Worm (Caenorhabditis elegans): Measurements from ENCODE around the gene mig-2.

The mig-2 gene

ce11 chrX:11515381-11515780, 33.0 kb upstream of the mig-2 start (continued):
- TF ChIP-seq dve-1 (tag; optimal IDR thresholded peaks at IDR 0.05; ENCODE audit: insufficient read depth) (peak; percentile 87), mep-1 (tag; optimal IDR thresholded peaks at IDR 0.05) (peak; percentile 39), mes-2 (tag; optimal IDR thresholded peaks at IDR 0.05; ENCODE audit: poor library complexity, severe bottlenecking) (no peak), cey-2 (tag; optimal IDR thresholded peaks at IDR 0.05; ENCODE audit: borderline replicate concordance, insufficient read depth) (no peak), nhr-42 (GFP tag; IDR thresholded peaks at IDR 0.05) (no peak), ceh-28 (tag; optimal IDR thresholded peaks at IDR 0.05) (no peak), lin-38 (GFP tag; IDR thresholded peaks at IDR 0.05) (0 out of 2 replicates have a peak, but pooled peaks have one; percentile 22), lin-1 (GFP tag; IDR thresholded peaks at IDR 0.05) (peak; percentile 68; the same call in 1 of the 2 replicates), mxl-2 (GFP tag; conservative IDR thresholded peaks at IDR 0.05) (no peak), lsy-2 (tag; optimal IDR thresholded peaks at IDR 0.05) (peak in 1 of 2 experiments; percentile 30), nhr-102 (tag; optimal IDR thresholded peaks at IDR 0.05) (peak; percentile 74), ZK337.2 (GFP tag; IDR thresholded peaks at IDR 0.05) (no peak), nhr-48 (tag; optimal IDR thresholded peaks at IDR 0.05) (peak; percentile 54), pqm-1 (tag; optimal IDR thresholded peaks at IDR 0.05) (peak; percentile 94), jun-1 (tag; optimal IDR thresholded peaks at IDR 0.05) (peak; percentile 29), hlh-11 (tag; optimal IDR thresholded peaks at IDR 0.05) (peak; percentile 92), madf-9 (GFP tag; conservative IDR thresholded peaks at IDR 0.05) (0 out of 2 replicates have a peak, but pooled peaks have one; percentile 15), sdz-12 (GFP tag; optimal IDR thresholded peaks at IDR 0.05) (no peak), daf-16 (GFP tag; optimal IDR thresholded peaks at IDR 0.05) (no peak), daf-16 (tag; optimal IDR thresholded peaks at IDR 0.05) (peak; percentile 95)

DNA sequence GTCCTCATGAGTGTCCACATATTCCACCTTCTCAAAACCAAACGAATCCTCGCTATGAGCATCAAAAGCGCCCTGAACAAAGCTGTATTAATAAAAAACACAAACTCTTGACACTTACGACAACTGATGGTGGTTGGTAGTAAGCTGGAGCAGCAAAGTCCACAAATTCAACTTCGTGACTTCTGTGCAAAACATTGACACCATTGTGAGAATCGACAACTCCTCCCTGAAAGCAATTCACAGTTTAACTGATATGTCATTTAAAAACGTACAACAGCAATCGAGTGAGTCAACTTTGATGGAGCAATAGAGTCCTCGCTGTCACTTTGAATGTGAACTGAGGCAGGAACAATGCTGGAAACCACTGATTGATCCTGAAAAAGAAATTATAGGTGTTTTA, 31.0 kb upstream of the mig-2 start:
- peak in 1 of 2 experiments; percentile 90 for TF ChIP-seq unc-62 (GFP tag; optimal IDR thresholded peaks at IDR 0.05 in 1 of 2)
- no peak for TF ChIP-seq unc-62 (tag; optimal IDR thresholded peaks at IDR 0.05)
- TF ChIP-seq ceh-44 (GFP tag; IDR thresholded peaks at IDR 0.05) = no peak

ce11 chrX:11518415-11518814, 30.0 kb upstream of the mig-2 start:
- TF ChIP-seq pqm-1 (tag; optimal IDR thresholded peaks at IDR 0.05) = peak; percentile 42
- TF ChIP-seq nhr-77 (tag; optimal IDR thresholded peaks at IDR 0.05) = peak; percentile 45
- peak; percentile 15 for TF ChIP-seq dve-1 (tag; optimal IDR thresholded peaks at IDR 0.05; ENCODE audit: insufficient read depth)
- TF ChIP-seq daf-16 (GFP tag; optimal IDR thresholded peaks at IDR 0.05) = no peak
- peak; percentile 40 for TF ChIP-seq daf-16 (tag; optimal IDR thresholded peaks at IDR 0.05)
- TF ChIP-seq hif-1 (tag; optimal IDR thresholded peaks at IDR 0.05) = no peak
- TF ChIP-seq hlh-30 (tag; optimal IDR thresholded peaks at IDR 0.05; ENCODE audit: insufficient read depth) = no peak
- peak; percentile 21 for TF ChIP-seq hlh-11 (tag; optimal IDR thresholded peaks at IDR 0.05)
- peak; percentile 62 for TF ChIP-seq nhr-28 (tag; optimal IDR thresholded peaks at IDR 0.05)

- TF ChIP-seq pqm-1 (tag; optimal IDR thresholded peaks at IDR 0.05) = peak; percentile 91
- TF ChIP-seq nhr-77 (tag; optimal IDR thresholded peaks at IDR 0.05) = peak; percentile 72
- TF ChIP-seq dve-1 (tag; optimal IDR thresholded peaks at IDR 0.05; ENCODE audit: insufficient read depth) = peak; percentile 87
- TF ChIP-seq set-16 (GFP tag; IDR thresholded peaks at IDR 0.05) = no peak
- peak; percentile 41 for TF ChIP-seq nhr-48 (tag; optimal IDR thresholded peaks at IDR 0.05)
- no peak for TF ChIP-seq lir-3 (tag; optimal IDR thresholded peaks at IDR 0.05)
- no peak for TF ChIP-seq F26F4.8 (GFP tag; conservative IDR thresholded peaks at IDR 0.05)
- peak; percentile 91 for TF ChIP-seq nhr-28 (tag; optimal IDR thresholded peaks at IDR 0.05)
- TF ChIP-seq cey-2 (tag; optimal IDR thresholded peaks at IDR 0.05; ENCODE audit: borderline replicate concordance, insufficient read depth) = no peak
- peak; percentile 79 for TF ChIP-seq php-3 (GFP tag; IDR thresholded peaks at IDR 0.05)
- peak; percentile 41 for TF ChIP-seq T20F7.1 (GFP tag; optimal IDR thresholded peaks at IDR 0.05)
- TF ChIP-seq zfp-2 (tag; optimal IDR thresholded peaks at IDR 0.05) = no peak
- TF ChIP-seq ama-1 (optimal IDR thresholded peaks at IDR 0.05) = no peak
- peak; percentile 59 for TF ChIP-seq mes-2 (tag; optimal IDR thresholded peaks at IDR 0.05; ENCODE audit: poor library complexity, severe bottlenecking)
- peak; percentile 77 for TF ChIP-seq nhr-102 (tag; optimal IDR thresholded peaks at IDR 0.05)
- TF ChIP-seq mdl-1 (tag; optimal IDR thresholded peaks at IDR 0.05) = peak in 1 of 2 experiments; percentile 56
- no peak for TF ChIP-seq unc-130 (GFP tag; optimal IDR thresholded peaks at IDR 0.05)
- TF ChIP-seq Y5F2A.4 (GFP tag; optimal IDR thresholded peaks at IDR 0.05) = no peak
- no peak for TF ChIP-seq ceh-28 (tag; optimal IDR thresholded peaks at IDR 0.05)
- peak; percentile 47 for TF ChIP-seq hlh-30 (tag; optimal IDR thresholded peaks at IDR 0.05; ENCODE audit: insufficient read depth)
- TF ChIP-seq nhr-41 (GFP tag; IDR thresholded peaks at IDR 0.05) = 0 out of 2 replicates have a peak, but pooled peaks have one; percentile 20
- no peak for TF ChIP-seq mep-1 (tag; optimal IDR thresholded peaks at IDR 0.05)
- TF ChIP-seq lsy-2 (tag; optimal IDR thresholded peaks at IDR 0.05) = peak in 1 of 2 experiments; percentile 39
- TF ChIP-seq hlh-11 (tag; optimal IDR thresholded peaks at IDR 0.05) = peak; percentile 85
- TF ChIP-seq dmd-6 (GFP tag; IDR thresholded peaks at IDR 0.05) = peak; percentile 88
- TF ChIP-seq hif-1 (tag; optimal IDR thresholded peaks at IDR 0.05) = peak in 1 of 2 experiments; percentile 15
- TF ChIP-seq daf-16 (GFP tag; optimal IDR thresholded peaks at IDR 0.05) = no peak
- TF ChIP-seq daf-16 (tag; optimal IDR thresholded peaks at IDR 0.05) = peak; percentile 87
- no peak for TF ChIP-seq dmd-8 (GFP tag; IDR thresholded peaks at IDR 0.05)
Measured at ce11 chrX:11519016-11519509, 29.3 kb upstream of the mig-2 start, which contains the start of gene hpo-34. Gene hpo-34 (minus strand): TSS chrX:11519066.
